Worm (Caenorhabditis elegans) whole organism, L1 larva: ENCODE data around the gene W08E12.7.

ENCODE experiments used
- C04F5.9 ChIP-seq: sonication (generic microtip); optimal IDR thresholded peaks from 2 replicates; lab custom pipeline; 2016; ENCODE audit warnings: missing genetic modification characterization, missing compliant biosample characterization
- F16B12.6 ChIP-seq: fragments of 150-350 bp; optimal IDR thresholded peaks from 2 replicates; lab custom pipeline; 2014; ENCODE audit warnings: missing biosample characterization, missing genetic modification characterization
- aha-1 ChIP-seq: fragments of 150-350 bp; optimal IDR thresholded peaks from 2 replicates; lab custom pipeline; 2014; ENCODE audit warnings: missing biosample characterization, missing genetic modification characterization
- alr-1 ChIP-seq: fragments of 200-800 bp; sonication (Bioruptor generic); optimal IDR thresholded peaks from 2 replicates; lab custom pipeline; 2018; ENCODE audit warnings: borderline replicate concordance, mild to moderate bottlenecking, missing genetic modification characterization, missing compliant biosample characterization
- ama-1 ChIP-seq: fragments of 150-350 bp; optimal IDR thresholded peaks from 2 replicates; lab custom pipeline; 2014
- blmp-1 ChIP-seq: fragments of 150-350 bp; optimal IDR thresholded peaks from 2 replicates; lab custom pipeline; 2014; ENCODE audit warnings: missing biosample characterization, missing genetic modification characterization
- ceh-63 ChIP-seq: fragments of 200-800 bp; sonication (Bioruptor generic); optimal IDR thresholded peaks from 2 replicates; lab custom pipeline; 2018; ENCODE audit warnings: mild to moderate bottlenecking, missing genetic modification characterization, missing compliant biosample characterization
- ceh-8 ChIP-seq: fragments of 200-800 bp; sonication (Bioruptor generic); optimal IDR thresholded peaks from 2 replicates; lab custom pipeline; 2018; ENCODE audit warnings: mild to moderate bottlenecking, missing genetic modification characterization, moderate library complexity, missing compliant biosample characterization
- ceh-88 ChIP-seq: fragments of 200-800 bp; sonication (Bioruptor generic); IDR thresholded peaks from 2 replicates; pipeline ENCODE4 v1.3.6; 2022; ENCODE audit warnings: missing genetic modification characterization, missing compliant biosample characterization
- dpl-1 ChIP-seq, 3 experiments: fragments of 150-350 bp in 2 of 3; sonication (generic microtip) in 1 of 3; optimal IDR thresholded peaks; 2 replicates each; lab custom pipeline; 2014 to 2017; ENCODE audit warnings: missing biosample characterization in 3 of 3, missing genetic modification characterization in 3 of 3, missing genetic modification reagents in 3 of 3
- dsc-1 ChIP-seq: sonication (generic microtip); optimal IDR thresholded peaks from 2 replicates; lab custom pipeline; 2016; ENCODE audit warnings: mild to moderate bottlenecking, missing genetic modification characterization, missing compliant biosample characterization
- efl-1 ChIP-seq, 4 experiments: fragments of 150-350 bp; optimal IDR thresholded peaks in 3 of 4; peaks in 1 of 4; 1 replicate in 1 of 4; 2 replicates in 3 of 4; lab custom pipeline; 2014; ENCODE audit warnings: missing biosample characterization in 2 of 4, missing genetic modification characterization in 2 of 4, missing genetic modification reagents in 2 of 4
- efl-3 ChIP-seq: fragments of 200-800 bp; sonication (Bioruptor generic); optimal IDR thresholded peaks from 2 replicates; lab custom pipeline; 2018; ENCODE audit warnings: mild to moderate bottlenecking, missing genetic modification characterization, missing compliant biosample characterization
- egl-13 ChIP-seq: sonication (generic microtip); optimal IDR thresholded peaks from 2 replicates; lab custom pipeline; 2016; ENCODE audit warnings: missing genotype, missing genetic modification reagents, missing genetic modification characterization, missing compliant biosample characterization
- elt-2 ChIP-seq: sonication (generic microtip); optimal IDR thresholded peaks from 2 replicates; lab custom pipeline; 2016; ENCODE audit warnings: missing genetic modification characterization, mild to moderate bottlenecking, inconsistent platforms, missing compliant biosample characterization, missing genetic modification reagents
- ets-5 ChIP-seq: fragments of 200-800 bp; sonication (Bioruptor generic); IDR thresholded peaks from 2 replicates; pipeline ENCODE4 v1.3.6; 2022; ENCODE audit warnings: missing genetic modification characterization, missing compliant biosample characterization
- fkh-4 ChIP-seq: sonication (generic microtip); optimal IDR thresholded peaks from 2 replicates; lab custom pipeline; 2016; ENCODE audit warnings: missing compliant biosample characterization, missing genetic modification characterization, borderline replicate concordance
- fkh-8 ChIP-seq: sonication (generic microtip); optimal IDR thresholded peaks from 2 replicates; lab custom pipeline; 2016; ENCODE audit warnings: mild to moderate bottlenecking, missing genetic modification characterization, missing compliant biosample characterization
- hlh-17 ChIP-seq: fragments of 200-800 bp; sonication (Bioruptor generic); optimal IDR thresholded peaks from 2 replicates; lab custom pipeline; 2018; ENCODE audit warnings: missing genetic modification characterization, mild to moderate bottlenecking, missing compliant biosample characterization, moderate library complexity, borderline replicate concordance
- hlh-4 ChIP-seq: sonication (generic microtip); optimal IDR thresholded peaks from 2 replicates; lab custom pipeline; 2016; ENCODE audit warnings: mild to moderate bottlenecking, missing genetic modification characterization, missing compliant biosample characterization
- isw-1 ChIP-seq: fragments of 200-800 bp; sonication (Bioruptor generic); IDR thresholded peaks from 2 replicates; pipeline ENCODE4 v1.3.6; 2022; ENCODE audit warnings: missing genetic modification characterization, missing compliant biosample characterization
- jun-1 ChIP-seq: fragments of 150-350 bp; optimal IDR thresholded peaks from 2 replicates; lab custom pipeline; 2014; ENCODE audit warnings: missing biosample characterization, missing genetic modification reagents, missing genetic modification characterization
- lin-13 ChIP-seq: fragments of 150-350 bp; optimal IDR thresholded peaks from 2 replicates; lab custom pipeline; 2014; ENCODE audit warnings: missing biosample characterization, missing genetic modification reagents, missing genetic modification characterization
- lin-14 ChIP-seq: fragments of 200-800 bp; sonication (Bioruptor generic); optimal IDR thresholded peaks from 2 replicates; lab custom pipeline; 2018; ENCODE audit warnings: mild to moderate bottlenecking, missing genetic modification characterization, moderate library complexity, missing compliant biosample characterization
- lir-3 ChIP-seq: sonication (generic microtip); optimal IDR thresholded peaks from 2 replicates; lab custom pipeline; 2016; ENCODE audit warnings: mild to moderate bottlenecking, missing genetic modification characterization, moderate library complexity, missing compliant biosample characterization; ENCODE audit not compliant: poor library complexity
- mab-9 ChIP-seq: fragments of 200-800 bp; sonication (Bioruptor generic); IDR thresholded peaks from 2 replicates; pipeline ENCODE4 v1.3.6; 2022; ENCODE audit warnings: missing genetic modification reagents, missing genetic modification characterization, missing compliant biosample characterization
- mdl-1 ChIP-seq, 2 experiments: fragments of 150-350 bp; optimal IDR thresholded peaks; 2 replicates each; lab custom pipeline; 2014 to 2017; ENCODE audit warnings: missing biosample characterization in 2 of 2, missing genetic modification characterization in 2 of 2, inconsistent platforms in 1 of 2
- nhr-11 ChIP-seq: fragments of 150-350 bp; optimal IDR thresholded peaks from 2 replicates; lab custom pipeline; 2014; ENCODE audit warnings: missing biosample characterization, missing genetic modification characterization
- nhr-12 ChIP-seq: sonication (generic microtip); optimal IDR thresholded peaks from 2 replicates; lab custom pipeline; 2017; ENCODE audit warnings: missing biosample characterization, missing genetic modification characterization
- nhr-20 ChIP-seq: sonication (generic microtip); optimal IDR thresholded peaks from 2 replicates; lab custom pipeline; 2016; ENCODE audit warnings: mild to moderate bottlenecking, missing genetic modification characterization, missing compliant biosample characterization
- nhr-47 ChIP-seq: sonication (generic microtip); optimal IDR thresholded peaks from 2 replicates; lab custom pipeline; 2016; ENCODE audit warnings: mild to moderate bottlenecking, missing genetic modification characterization, moderate library complexity, missing compliant biosample characterization
- nhr-76 ChIP-seq: sonication (generic microtip); optimal IDR thresholded peaks from 2 replicates; lab custom pipeline; 2017; ENCODE audit warnings: missing biosample characterization, missing genetic modification characterization
- nhr-77 ChIP-seq: fragments of 150-350 bp; optimal IDR thresholded peaks from 2 replicates; lab custom pipeline; 2014; ENCODE audit warnings: missing biosample characterization, missing genetic modification characterization
- nhr-84 ChIP-seq: sonication (generic microtip); optimal IDR thresholded peaks from 2 replicates; lab custom pipeline; 2017; ENCODE audit warnings: missing biosample characterization, missing genetic modification characterization
- nhr-85 ChIP-seq: sonication (generic microtip); peaks from one replicate; lab custom pipeline; 2016; ENCODE audit warnings: missing genetic modification characterization, inconsistent platforms, missing compliant biosample characterization
- nhr-90 ChIP-seq: sonication (generic microtip); optimal IDR thresholded peaks from 2 replicates; lab custom pipeline; 2016; ENCODE audit warnings: mild to moderate bottlenecking, missing genetic modification characterization, missing compliant biosample characterization; ENCODE audit not compliant: poor library complexity
- pag-3 ChIP-seq: sonication (generic microtip); optimal IDR thresholded peaks from 2 replicates; lab custom pipeline; 2017; ENCODE audit warnings: missing genetic modification characterization, mild to moderate bottlenecking, missing compliant biosample characterization, antibody characterized with exemption, borderline replicate concordance; ENCODE audit not compliant: insufficient read depth
- pqm-1 ChIP-seq: sonication (generic microtip); optimal IDR thresholded peaks from 3 replicates; lab custom pipeline; 2017; ENCODE audit warnings: missing biosample characterization, missing genetic modification characterization
- sptf-1 ChIP-seq: fragments of 150-350 bp; optimal IDR thresholded peaks from 2 replicates; lab custom pipeline; 2014; ENCODE audit warnings: missing biosample characterization, missing genetic modification characterization
- sup-37 ChIP-seq: fragments of 200-800 bp; sonication (Bioruptor generic); optimal IDR thresholded peaks from 2 replicates; lab custom pipeline; 2018; ENCODE audit warnings: mild to moderate bottlenecking, missing genetic modification characterization, missing compliant biosample characterization
- swsn-7 ChIP-seq: sonication (generic microtip); optimal IDR thresholded peaks from 2 replicates; lab custom pipeline; 2016; ENCODE audit warnings: missing genetic modification characterization, missing compliant biosample characterization
- tlp-1 ChIP-seq: fragments of 150-350 bp; optimal IDR thresholded peaks from 2 replicates; lab custom pipeline; 2014; ENCODE audit warnings: missing biosample characterization, missing genetic modification characterization
- unc-130 ChIP-seq: fragments of 150-350 bp; optimal IDR thresholded peaks from 2 replicates; lab custom pipeline; 2017; ENCODE audit warnings: missing biosample characterization, missing genetic modification characterization, inconsistent platforms
- unc-62 ChIP-seq: fragments of 150-350 bp; optimal IDR thresholded peaks from 2 replicates; lab custom pipeline; 2014; ENCODE audit warnings: missing biosample characterization, missing genetic modification reagents, missing genetic modification characterization
- zag-1 ChIP-seq: fragments of 150-350 bp; optimal IDR thresholded peaks from 2 replicates; lab custom pipeline; 2014; ENCODE audit warnings: missing biosample characterization, missing genetic modification characterization
- zip-4 ChIP-seq: fragments of 200-800 bp; sonication (Bioruptor generic); optimal IDR thresholded peaks from 2 replicates; lab custom pipeline; 2018; ENCODE audit warnings: mild to moderate bottlenecking, missing genetic modification characterization, moderate library complexity, missing compliant biosample characterization

W08E12.7 gene

DNA sequence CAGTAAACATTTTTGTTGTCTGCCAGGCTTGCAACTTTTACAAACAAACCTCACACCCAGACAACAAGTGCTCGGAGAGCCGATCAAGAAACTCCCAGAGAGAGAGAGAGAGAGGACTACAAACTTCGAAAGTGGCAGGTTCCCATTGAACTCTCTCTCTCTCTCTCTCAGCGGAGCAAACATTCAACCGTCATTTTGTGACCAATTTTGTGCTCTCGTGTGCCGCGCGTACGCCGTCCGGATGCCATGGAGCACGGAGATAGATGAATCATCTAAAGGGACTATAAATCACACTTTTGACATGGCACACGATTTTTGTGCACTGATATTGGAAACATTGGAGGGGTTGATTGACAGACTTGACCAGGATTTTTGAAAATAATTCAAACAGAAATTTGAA, 13.9 kb downstream of the W08E12.7 start:
- TF ChIP-seq unc-130 (tag; lab: Kevin White, UChicago) (no peak), efl-1 (optimal IDR thresholded peaks at IDR 0.05; lab: Kevin White, UChicago) (no peak), efl-1 (GFP tag; optimal IDR thresholded peaks at IDR 0.05 in 1 of 2; lab: Kevin White, UChicago) (peak in 1 of 2 experiments; percentile 94)
- TF ChIP-seq, all 84 proteins: peak for 1

DNA sequence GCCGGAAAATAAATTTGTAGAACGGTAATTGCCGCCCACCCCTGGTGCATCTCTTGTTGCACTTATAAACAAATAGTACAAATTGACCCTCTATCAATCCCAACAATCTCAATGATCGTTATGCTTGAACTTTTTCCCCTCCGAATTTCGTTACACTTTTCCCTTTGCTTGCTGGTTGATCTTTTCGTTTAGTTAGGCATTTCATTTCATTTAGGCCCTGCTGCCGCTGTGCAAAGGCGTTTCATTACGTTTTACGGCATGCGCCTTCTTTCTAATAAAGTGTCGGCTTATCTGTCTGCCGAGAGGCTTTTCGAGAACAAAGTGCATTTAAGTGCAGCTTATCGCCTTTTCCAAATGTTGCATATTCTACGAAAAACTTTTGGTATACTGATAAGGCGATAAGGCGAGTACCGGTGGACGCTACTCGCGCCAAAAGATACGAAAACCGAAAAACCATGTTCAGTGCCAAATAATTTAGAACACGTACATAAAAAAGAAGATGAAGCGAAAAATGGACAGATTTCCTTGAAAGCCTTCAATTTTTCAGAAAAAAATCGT, 15.8 kb downstream of the W08E12.7 start:
- TF ChIP-seq pqm-1 (tag; lab: Kevin White, UChicago) = peak; percentile 87
- TF ChIP-seq unc-62 (GFP tag; lab: Kevin White, UChicago) = no peak
- TF ChIP-seq elt-2 (tag; lab: Kevin White, UChicago) = peak; percentile 88

DNA sequence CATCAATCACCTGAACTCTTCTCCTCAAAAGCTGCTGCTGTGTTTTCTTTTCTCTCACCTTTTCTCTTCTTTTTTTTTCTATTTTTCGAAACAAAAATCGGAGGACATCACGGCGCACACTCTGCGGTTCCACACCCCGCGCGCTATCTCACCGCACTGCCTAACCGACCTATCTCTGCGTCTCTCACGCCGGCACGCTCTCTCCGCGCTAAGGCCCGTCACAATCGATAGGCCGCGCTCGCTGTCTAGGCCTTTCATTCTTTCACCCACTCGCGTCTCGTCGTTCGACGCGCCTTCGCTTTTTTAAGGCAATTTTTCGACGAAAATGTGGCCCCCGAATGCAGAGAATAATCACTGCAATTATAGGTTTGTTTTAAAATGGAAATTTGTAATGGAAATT, 16.3 kb downstream of the W08E12.7 start, which contains the start of gene zip-11:
Gene zip-11, plus strand, starts transcription at position 34 of the 400 bp plus-strand sequence.
- no peak for TF ChIP-seq ceh-63
- no peak for TF ChIP-seq nhr-76 (tag; lab: Kevin White, UChicago)
- peak; percentile 68 for TF ChIP-seq blmp-1 (tag; lab: Kevin White, UChicago)
- no peak for TF ChIP-seq mab-9 (GFP tag; lab: Robert Waterston, UW)
- TF ChIP-seq ets-5 (GFP tag; lab: Robert Waterston, UW) = no peak
- TF ChIP-seq pqm-1 (tag; lab: Kevin White, UChicago) = no peak
- peak; percentile 75 for TF ChIP-seq nhr-20 (tag; lab: Kevin White, UChicago)
- peak; percentile 6 to 57 (median 49) for TF ChIP-seq dpl-1 (GFP tag; optimal IDR thresholded peaks at IDR 0.05; lab: Kevin White, UChicago)
- no peak for TF ChIP-seq nhr-11 (tag; lab: Kevin White, UChicago)
- no peak for TF ChIP-seq lin-13
- TF ChIP-seq sup-37 = peak; percentile 41
- peak; percentile 29 for TF ChIP-seq dsc-1 (tag; lab: Kevin White, UChicago)
- peak; percentile 63 for TF ChIP-seq swsn-7 (tag; lab: Kevin White, UChicago)
- peak; percentile 12 for TF ChIP-seq fkh-8 (tag; lab: Kevin White, UChicago)
- TF ChIP-seq lir-3 (tag; lab: Kevin White, UChicago) = no peak
- peak; percentile 34 for TF ChIP-seq isw-1
- peak; percentile 69 for TF ChIP-seq nhr-90 (tag; lab: Kevin White, UChicago)
- TF ChIP-seq fkh-4 (tag; lab: Kevin White, UChicago) = no peak
- TF ChIP-seq mdl-1 (tag; optimal IDR thresholded peaks at IDR 0.05; lab: Kevin White, UChicago) = peak in 1 of 2 experiments; percentile 17
- no peak for TF ChIP-seq nhr-12 (tag; lab: Kevin White, UChicago)
- TF ChIP-seq nhr-77 (tag; lab: Kevin White, UChicago) = peak; percentile 16
- no peak for TF ChIP-seq ceh-8
- TF ChIP-seq egl-13 = no peak
- TF ChIP-seq nhr-85 (tag; lab: Kevin White, UChicago) = peak; percentile 62
- no peak for TF ChIP-seq pag-3
- no peak for TF ChIP-seq nhr-84 (tag; lab: Kevin White, UChicago)
- no peak for TF ChIP-seq zip-4 (GFP tag; lab: Kevin White, UChicago)
- no peak for TF ChIP-seq zag-1
- TF ChIP-seq alr-1 (tag; lab: Kevin White, UChicago) = no peak
- peak; percentile 8 for TF ChIP-seq C04F5.9 (tag; lab: Kevin White, UChicago)
- TF ChIP-seq ceh-88 (GFP tag; lab: Robert Waterston, UW) = no peak
- peak; percentile 42 for TF ChIP-seq jun-1
- no peak for TF ChIP-seq unc-130 (tag; lab: Kevin White, UChicago)
- no peak for TF ChIP-seq sptf-1 (tag; lab: Kevin White, UChicago)
- TF ChIP-seq hlh-4 = no peak
- TF ChIP-seq ama-1 (lab: Kevin White, UChicago) = no peak
- TF ChIP-seq hlh-17 (GFP tag; lab: Kevin White, UChicago) = no peak
- TF ChIP-seq aha-1 = no peak
- peak; percentile 76 for TF ChIP-seq nhr-47
- peak; percentile 69 to 79 for TF ChIP-seq efl-1 (optimal IDR thresholded peaks at IDR 0.05; lab: Kevin White, UChicago)
- peak; percentile 59 to 96 for TF ChIP-seq efl-1 (GFP tag; optimal IDR thresholded peaks at IDR 0.05 in 1 of 2; lab: Kevin White, UChicago)
- TF ChIP-seq efl-3 (GFP tag; lab: Kevin White, UChicago) = no peak
- no peak for TF ChIP-seq tlp-1
- peak; percentile 95 for TF ChIP-seq lin-14 (GFP tag; lab: Kevin White, UChicago)
- TF ChIP-seq F16B12.6 (tag; lab: Kevin White, UChicago) = peak; percentile 40
